Fruit fly (Drosophila melanogaster) S2 (cell line): ENCODE measurements around the gene CG8565.

ENCODE experiments used
- CG8478 ChIP-seq: fragments of >200 bp; optimal IDR thresholded peaks from 2 replicates; lab custom pipeline; 2018
- CTCF ChIP-seq, 2 experiments: fragments of >200 bp; optimal IDR thresholded peaks; 2 replicates each; lab custom pipeline; 2018

- no peak for TF ChIP-seq CG8478 (lab: Kevin White, UChicago)
- TF ChIP-seq CTCF (optimal IDR thresholded peaks at IDR 0.05; lab: Kevin White, UChicago) = no peak
Measured at dm6 chrX:15866032-15866431, 28.4 kb downstream of the CG8565 start.
